Worm (Caenorhabditis elegans) whole organism, young adult: ENCODE data around the gene T16G12.4.

Experiments
- bed-2 ChIP-seq: fragments of 200-800 bp; sonication (Bioruptor generic); IDR thresholded peaks from 2 replicates; pipeline ENCODE4 v1.3.6; 2022; ENCODE audit warnings: missing genetic modification reagents, missing genetic modification characterization, missing compliant biosample characterization
- dpl-1 ChIP-seq: fragments of 150-350 bp; optimal IDR thresholded peaks from 2 replicates; lab custom pipeline; 2014; ENCODE audit warnings: missing biosample characterization, missing genetic modification reagents, missing genetic modification characterization
- mel-28 ChIP-seq: sonication (generic microtip); optimal IDR thresholded peaks from 2 replicates; lab custom pipeline; 2016; ENCODE audit warnings: borderline replicate concordance, mild to moderate bottlenecking, missing genetic modification characterization, missing compliant biosample characterization
- snpc-4 ChIP-seq, 5 experiments: fragments of 150-350 bp in 1 of 5; sonication (generic microtip) in 4 of 5; optimal IDR thresholded peaks; 2 replicates each; lab custom pipeline; 2014 to 2018; ENCODE audit warnings: missing genetic modification characterization in 5 of 5, missing biosample characterization in 3 of 5, antibody characterized with exemption in 2 of 5, mild to moderate bottlenecking in 2 of 5, missing compliant biosample characterization in 2 of 5, missing genotype in 2 of 5, moderate library complexity in 2 of 5, missing genetic modification reagents in 1 of 5

DNA sequence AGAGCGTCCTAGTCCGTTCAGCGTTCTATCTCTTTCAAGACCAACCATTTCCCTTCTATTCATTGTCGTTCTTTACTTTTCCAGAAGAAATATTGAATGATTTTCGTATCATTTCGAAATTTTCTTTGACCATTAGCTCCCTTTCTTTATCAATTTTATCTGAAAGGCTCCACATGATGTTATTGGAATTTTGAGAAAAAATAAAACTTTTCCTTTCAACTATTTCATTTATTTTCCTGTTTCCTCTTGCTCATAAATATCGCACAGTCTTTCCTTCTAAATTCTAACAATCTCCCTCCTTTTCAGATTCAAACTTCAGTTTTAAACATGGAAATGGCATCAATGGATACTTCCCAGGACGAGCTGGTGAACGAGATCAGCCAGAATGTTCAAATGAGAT, at the start of gene T16G12.4:
- TF ChIP-seq mel-28 (tag; lab: Kevin White, UChicago) (no peak), bed-2 (GFP tag; lab: Robert Waterston, UW) (no peak), dpl-1 (no peak), snpc-4 (GFP tag; optimal IDR thresholded peaks at IDR 0.05; lab: Kevin White, UChicago) (no peak), snpc-4 (tag; optimal IDR thresholded peaks at IDR 0.05; lab: Kevin White, UChicago) (no peak)
